Fruit fly (Drosophila melanogaster): ENCODE results near the gene CG34001.

DNA sequence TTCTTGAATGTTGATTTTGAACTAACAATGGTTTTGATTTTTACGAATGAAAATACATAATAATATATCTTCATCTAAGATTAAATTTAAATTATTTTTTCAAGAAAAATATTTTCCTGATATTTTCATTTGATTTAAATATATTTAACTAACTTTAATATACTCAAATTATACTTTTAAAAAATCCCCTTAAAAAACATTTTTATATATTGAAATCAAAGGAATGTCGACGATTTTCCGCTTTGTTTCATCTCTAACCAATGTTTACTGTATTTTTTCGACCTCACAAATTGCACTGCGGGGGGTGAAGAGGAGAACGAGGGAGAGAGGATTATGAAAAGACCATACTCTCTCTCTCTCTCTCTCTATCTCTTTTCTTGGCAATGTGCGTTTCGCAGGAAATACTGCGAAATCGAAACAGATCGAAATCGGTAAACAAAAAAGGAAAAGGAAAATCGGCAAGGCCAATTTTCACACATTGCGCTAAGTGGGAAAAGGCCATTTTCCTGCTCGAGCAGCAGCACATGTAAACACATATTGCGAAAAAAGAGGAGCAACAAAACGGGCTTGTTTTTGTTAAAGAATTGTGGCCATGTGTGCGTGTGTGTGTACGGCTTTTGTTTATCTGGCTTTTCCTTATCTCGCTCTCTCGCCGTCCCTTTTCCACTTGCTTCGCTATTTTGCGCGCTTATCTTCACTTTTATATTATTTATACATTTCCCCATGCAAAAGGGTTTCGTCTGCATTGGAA lies 29.3 kb downstream of the CG34001 start:
- TF ChIP-seq Smox (GFP tag; optimal IDR thresholded peaks at IDR 0.05) (no peak), salr (GFP tag; optimal IDR thresholded peaks at IDR 0.05) (no peak), Gug (GFP tag; IDR thresholded peaks at IDR 0.05) (no peak), CG16779 (tag; optimal IDR thresholded peaks at IDR 0.05) (peak; percentile 29), achi (GFP tag; optimal IDR thresholded peaks at IDR 0.05) (no peak), pdm3 (GFP tag; optimal IDR thresholded peaks at IDR 0.05) (no peak), ss (GFP tag; optimal IDR thresholded peaks at IDR 0.05) (no peak), dsx (GFP tag; optimal IDR thresholded peaks at IDR 0.05; ENCODE audit: poor library complexity, severe bottlenecking) (no peak), CG10631 (GFP tag; optimal IDR thresholded peaks at IDR 0.05) (no peak), CG8319 (GFP tag; optimal IDR thresholded peaks at IDR 0.05) (no peak), CG6276 (GFP tag; optimal IDR thresholded peaks at IDR 0.05) (no peak), CG3919 (GFP tag; optimal IDR thresholded peaks at IDR 0.05) (no peak)
